Worm (Caenorhabditis elegans) whole organism, L1 larva: ENCODE data around the gene M18.3.
A peak's percentile ranks its signal among the peaks of the same experiment; 100 is the strongest.

ENCODE experiments used
- F16B12.6 ChIP-seq: fragments of 150-350 bp; optimal IDR thresholded peaks from 2 replicates; lab custom pipeline; 2014; ENCODE audit warnings: missing biosample characterization, missing genetic modification characterization
- dpl-1 ChIP-seq, 3 experiments: fragments of 150-350 bp in 2 of 3; sonication (generic microtip) in 1 of 3; optimal IDR thresholded peaks; 2 replicates each; lab custom pipeline; 2014 to 2017; ENCODE audit warnings: missing biosample characterization in 3 of 3, missing genetic modification characterization in 3 of 3, missing genetic modification reagents in 3 of 3
- egl-27 ChIP-seq, 2 experiments: fragments of 150-350 bp in 1 of 2; sonication (generic microtip); optimal IDR thresholded peaks; 3 replicates each; lab custom pipeline; 2017 to 2018; ENCODE audit warnings: missing biosample characterization in 2 of 2, missing genetic modification characterization in 2 of 2, missing genetic modification reagents in 2 of 2
- elt-3 ChIP-seq, 6 experiments: fragments of 150-350 bp in 1 of 6; sonication (generic microtip); optimal IDR thresholded peaks; 2 replicates each; lab custom pipeline; 2017 to 2018; ENCODE audit warnings: missing biosample characterization in 6 of 6, missing genetic modification characterization in 6 of 6, inconsistent platforms in 1 of 6
- fos-1 ChIP-seq: fragments of 150-350 bp; optimal IDR thresholded peaks from 2 replicates; lab custom pipeline; 2014; ENCODE audit warnings: missing biosample characterization, missing genetic modification characterization
- nhr-11 ChIP-seq: fragments of 150-350 bp; optimal IDR thresholded peaks from 2 replicates; lab custom pipeline; 2014; ENCODE audit warnings: missing biosample characterization, missing genetic modification characterization
- nhr-77 ChIP-seq: fragments of 150-350 bp; optimal IDR thresholded peaks from 2 replicates; lab custom pipeline; 2014; ENCODE audit warnings: missing biosample characterization, missing genetic modification characterization
- snpc-4 ChIP-seq: fragments of 150-350 bp; optimal IDR thresholded peaks from 2 replicates; lab custom pipeline; 2014; ENCODE audit warnings: missing biosample characterization, missing genetic modification characterization
- unc-98 ChIP-seq: fragments of 200-800 bp; sonication (Bioruptor generic); IDR thresholded peaks from 2 replicates; pipeline ENCODE4 v1.3.6; 2022; ENCODE audit warnings: missing genetic modification characterization, missing compliant biosample characterization

DNA sequence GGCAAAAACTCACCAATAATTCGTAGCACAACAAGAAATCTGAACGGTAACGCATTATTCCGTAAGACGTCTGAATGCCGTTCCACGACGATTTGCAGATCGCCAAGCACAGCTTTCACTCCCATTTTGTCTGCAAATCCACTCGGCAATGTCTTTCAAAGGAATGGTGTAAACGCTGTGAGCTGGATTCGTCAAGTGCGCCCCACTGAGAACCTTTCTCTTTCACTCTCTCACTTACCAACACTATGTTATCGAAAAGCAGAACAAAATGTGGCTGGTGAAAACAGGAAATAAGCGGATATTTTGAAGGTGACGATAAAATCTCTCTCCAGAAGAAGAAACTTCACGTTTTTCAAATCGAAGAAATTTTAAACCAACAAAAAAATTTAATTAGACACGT is 16.8 kb upstream of the M18.3 start:
- TF ChIP-seq unc-98 (GFP tag; lab: Robert Waterston, UW) (no peak), egl-27 (tag; optimal IDR thresholded peaks at IDR 0.05; lab: Kevin White, UChicago) (no peak), F16B12.6 (tag; lab: Kevin White, UChicago) (no peak), nhr-11 (tag; lab: Kevin White, UChicago) (no peak), snpc-4 (tag; lab: Kevin White, UChicago) (no peak), dpl-1 (GFP tag; optimal IDR thresholded peaks at IDR 0.05; lab: Kevin White, UChicago) (peak in 1 of 3 experiments; percentile 55), fos-1 (peak; percentile 7), nhr-77 (tag; lab: Kevin White, UChicago) (no peak), elt-3 (tag; optimal IDR thresholded peaks at IDR 0.05; lab: Kevin White, UChicago) (no peak)
